Fruit fly (Drosophila melanogaster): ENCODE results near the gene Grip.

Gene Grip

dm6 chrX:5980883-5981282 lies 14.8 kb downstream of the Grip start (continued):
- TF ChIP-seq CG17186 (GFP tag; optimal IDR thresholded peaks at IDR 0.05) (no peak), CG8290 (GFP tag; optimal IDR thresholded peaks at IDR 0.05) (no peak), CG8290 (tag; optimal IDR thresholded peaks at IDR 0.05) (peak in 1 of 2 experiments; percentile 94), Ets65A (GFP tag) (peak; percentile 78), CG11093 (GFP tag; IDR thresholded peaks at IDR 0.05) (peak; percentile 58; the same call in 1 of the 3 replicates), CG18011 (GFP tag; optimal IDR thresholded peaks at IDR 0.05) (peak; percentile 35), btn (GFP tag; optimal IDR thresholded peaks at IDR 0.05) (no peak), CG7963 (GFP tag; IDR thresholded peaks at IDR 0.05; ENCODE audit: partially characterized antibody) (no peak), CG4424 (GFP tag; optimal IDR thresholded peaks at IDR 0.05) (peak; percentile 56), CG12299 (tag; optimal IDR thresholded peaks at IDR 0.05) (peak; percentile 50), CG17912 (GFP tag; optimal IDR thresholded peaks at IDR 0.05) (no peak), CG10565 (GFP tag; optimal IDR thresholded peaks at IDR 0.05) (no peak), kay (GFP tag; optimal IDR thresholded peaks at IDR 0.05) (peak; percentile 72), luna (GFP tag; optimal IDR thresholded peaks at IDR 0.05) (no peak), exex (tag; optimal IDR thresholded peaks at IDR 0.05) (peak; percentile 30), CG2202 (tag; optimal IDR thresholded peaks at IDR 0.05) (no peak), Rx (GFP tag; IDR thresholded peaks at IDR 0.05) (peak; percentile 60), mirr (GFP tag; optimal IDR thresholded peaks at IDR 0.05) (peak; percentile 71), row (GFP tag; IDR thresholded peaks at IDR 0.05) (peak; percentile 88), pros (GFP tag; optimal IDR thresholded peaks at IDR 0.05) (no peak), CG11696 (GFP tag; IDR thresholded peaks at IDR 0.05) (peak; percentile 95), ftz-f1 (GFP tag; optimal IDR thresholded peaks at IDR 0.05) (no peak), CG7987 (GFP tag; optimal IDR thresholded peaks at IDR 0.05) (peak; percentile 47), hth (optimal IDR thresholded peaks at IDR 0.05) (no peak), eve (GFP tag; optimal IDR thresholded peaks at IDR 0.05) (peak in 1 of 2 experiments; percentile 89), gsb (GFP tag; IDR thresholded peaks at IDR 0.05) (peak; percentile 75), CG1832 (GFP tag; optimal IDR thresholded peaks at IDR 0.05) (no peak), CG1529 (GFP tag; optimal IDR thresholded peaks at IDR 0.05) (peak; percentile 22), CG11504 (tag; optimal IDR thresholded peaks at IDR 0.05) (peak; percentile 82), cas (GFP tag; IDR thresholded peaks at IDR 0.05) (peak; percentile 67; the same call in 1 of the 2 replicates), zen (tag; optimal IDR thresholded peaks at IDR 0.05) (no peak), trh (GFP tag; optimal IDR thresholded peaks at IDR 0.05) (no peak), chn (GFP tag; optimal IDR thresholded peaks at IDR 0.05) (peak; percentile 60), slou (GFP tag; optimal IDR thresholded peaks at IDR 0.05) (peak; percentile 43), CG18764 (GFP tag; optimal IDR thresholded peaks at IDR 0.05) (peak; percentile 43), pita (GFP tag; optimal IDR thresholded peaks at IDR 0.05) (no peak), CG30403 (GFP tag; optimal IDR thresholded peaks at IDR 0.05) (peak; percentile 69), HmgZ (tag; optimal IDR thresholded peaks at IDR 0.05) (peak; percentile 83), CG31224 (GFP tag; IDR thresholded peaks at IDR 0.05) (peak; percentile 71), shn (GFP tag; optimal IDR thresholded peaks at IDR 0.05) (peak; percentile 26), ase (GFP tag; IDR thresholded peaks at IDR 0.05) (peak; percentile 68; the same call in 2 of the 3 replicates), CG17328 (GFP tag; IDR thresholded peaks at IDR 0.05) (peak; percentile 77), Dbx (GFP tag; IDR thresholded peaks at IDR 0.05) (peak; percentile 89), croc (GFP tag; conservative IDR thresholded peaks at IDR 0.05) (0 out of 3 replicates have a peak, but pooled peaks have one; percentile 41), chif (GFP tag; optimal IDR thresholded peaks at IDR 0.05) (peak; percentile 23 to 42), ab (GFP tag; optimal IDR thresholded peaks at IDR 0.05) (no peak), CG14667 (GFP tag; IDR thresholded peaks at IDR 0.05) (peak; percentile 69; the same call in 1 of the 2 replicates), bsh (GFP tag; optimal IDR thresholded peaks at IDR 0.05) (peak; percentile 22 to 66), Vsx1 (GFP tag; optimal IDR thresholded peaks at IDR 0.05) (peak; percentile 43), Hr78 (GFP tag; optimal IDR thresholded peaks at IDR 0.05) (no peak), kah (GFP tag; optimal IDR thresholded peaks at IDR 0.05) (peak; percentile 10), lilli (GFP tag; optimal IDR thresholded peaks at IDR 0.05) (peak; percentile 77)
